Worm (Caenorhabditis elegans): Measurements from ENCODE around the gene kel-1.

DNA sequence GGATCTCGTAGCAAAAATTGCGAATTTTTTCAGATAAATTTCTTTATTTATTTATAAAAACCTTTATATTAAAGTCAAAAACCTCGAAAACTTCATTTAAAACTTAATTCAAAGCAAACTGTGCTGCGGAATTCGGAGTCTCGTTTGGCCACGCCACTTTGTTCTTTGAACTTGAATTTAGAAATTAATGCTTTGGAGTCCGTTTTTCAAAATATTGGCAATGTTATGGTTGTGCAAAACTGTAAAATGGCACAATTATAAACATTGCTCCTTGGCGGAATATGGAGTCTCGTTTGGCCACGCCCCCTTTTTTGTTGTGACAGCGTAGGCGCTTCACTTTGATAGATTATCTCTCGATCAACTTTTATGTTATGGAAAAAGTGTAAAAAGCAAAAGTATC, 30.8 kb downstream of the kel-1 start:
- TF ChIP-seq unc-62 (GFP tag; optimal IDR thresholded peaks at IDR 0.05 in 1 of 2) (no peak), unc-62 (tag; optimal IDR thresholded peaks at IDR 0.05) (no peak), pqm-1 (tag; optimal IDR thresholded peaks at IDR 0.05) (no peak), aha-1 (tag) (no peak), zip-11 (GFP tag; IDR thresholded peaks at IDR 0.05) (no peak), nhr-237 (tag; optimal IDR thresholded peaks at IDR 0.05) (no peak), tag-97 (GFP tag; IDR thresholded peaks at IDR 0.05) (no peak)
